Worm (Caenorhabditis elegans) whole organism, early embryonic: ENCODE results near the gene tba-7.

Source experiments
- B0310.2 ChIP-seq: sonication (generic microtip); optimal IDR thresholded peaks from 2 replicates; lab custom pipeline; 2016; ENCODE audit warnings: mild to moderate bottlenecking, missing genetic modification characterization, missing compliant biosample characterization
- aly-1 ChIP-seq: sonication (generic microtip); optimal IDR thresholded peaks from 2 replicates; lab custom pipeline; 2016; ENCODE audit warnings: missing genetic modification characterization, missing compliant biosample characterization
- ama-1 ChIP-seq: fragments of 150-350 bp; optimal IDR thresholded peaks from 2 replicates; lab custom pipeline; 2014
- ceh-36 ChIP-seq: sonication (generic microtip); optimal IDR thresholded peaks from 2 replicates; lab custom pipeline; 2016; ENCODE audit warnings: missing genetic modification characterization, inconsistent platforms, missing compliant biosample characterization
- ets-7 ChIP-seq: sonication (generic microtip); optimal IDR thresholded peaks from 2 replicates; lab custom pipeline; 2016; ENCODE audit warnings: missing genotype, missing genetic modification characterization, missing compliant biosample characterization
- flt-1 ChIP-seq: fragments of 200-800 bp; sonication (Bioruptor generic); IDR thresholded peaks from 2 replicates; pipeline ENCODE4 v1.3.6; 2022; ENCODE audit warnings: missing genetic modification characterization, missing compliant biosample characterization
- hmg-4 ChIP-seq: fragments of 200-800 bp; sonication (Bioruptor generic); optimal IDR thresholded peaks from 2 replicates; lab custom pipeline; 2018; ENCODE audit warnings: mild to moderate bottlenecking, missing genetic modification characterization, missing compliant biosample characterization
- hnd-1 ChIP-seq: sonication (generic microtip); optimal IDR thresholded peaks from 2 replicates; lab custom pipeline; 2016; ENCODE audit warnings: missing genetic modification characterization, missing compliant biosample characterization
- pes-1 ChIP-seq: fragments of 200-800 bp; sonication (Bioruptor generic); IDR thresholded peaks from 2 replicates; pipeline ENCODE4 v1.3.6; 2022; ENCODE audit warnings: missing genetic modification reagents, missing genetic modification characterization, missing compliant biosample characterization
- scrt-1 ChIP-seq: fragments of 200-800 bp; sonication (Bioruptor generic); IDR thresholded peaks from 2 replicates; pipeline ENCODE4 v1.3.6; 2022; ENCODE audit warnings: missing genetic modification characterization, missing compliant biosample characterization
- sea-1 ChIP-seq: fragments of 200-800 bp; sonication (Bioruptor generic); conservative IDR thresholded peaks from 2 replicates; pipeline ENCODE4 v1.3.6; 2022; ENCODE audit warnings: missing genetic modification characterization, missing compliant biosample characterization
- tbx-11 ChIP-seq: fragments of 200-800 bp; sonication (Bioruptor generic); IDR thresholded peaks from 2 replicates; pipeline ENCODE4 v1.3.6; 2022; ENCODE audit warnings: missing genetic modification characterization, missing compliant biosample characterization
- tbx-37 ChIP-seq: fragments of 200-800 bp; sonication (Bioruptor generic); conservative IDR thresholded peaks from 2 replicates; pipeline ENCODE4 v1.3.6; 2022; ENCODE audit warnings: missing genetic modification reagents, missing genetic modification characterization, missing compliant biosample characterization
- tra-4 ChIP-seq: sonication (generic microtip); optimal IDR thresholded peaks from 2 replicates; lab custom pipeline; 2017; ENCODE audit warnings: missing genetic modification characterization, missing compliant biosample characterization

DNA sequence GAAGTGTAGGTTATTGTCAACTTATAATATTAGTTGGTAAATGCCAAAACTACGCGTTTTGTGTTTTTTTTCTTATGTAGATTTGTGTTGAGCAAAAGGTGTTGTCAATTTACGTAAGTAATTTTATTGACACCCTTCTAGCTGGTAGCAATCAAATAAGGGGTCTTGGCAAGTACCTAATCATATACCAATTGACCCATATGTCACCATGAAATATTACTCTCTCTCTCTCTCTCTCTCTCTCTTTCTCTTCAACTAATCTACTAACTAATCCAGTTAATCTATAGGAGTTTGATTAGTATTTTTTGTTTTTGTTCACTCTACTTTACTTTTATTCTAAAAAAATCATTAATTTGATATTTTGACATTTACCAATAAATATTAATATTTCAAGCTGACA, 12.2 kb downstream of the tba-7 start:
- TF ChIP-seq ceh-36 (tag; lab: Kevin White, UChicago): no peak
- TF ChIP-seq aly-1 (tag; lab: Kevin White, UChicago): no peak
- TF ChIP-seq B0310.2 (tag; lab: Kevin White, UChicago): no peak
- TF ChIP-seq sea-1 (GFP tag; lab: Robert Waterston, UW): no peak
- no peak for TF ChIP-seq ama-1 (lab: Kevin White, UChicago)
- no peak for TF ChIP-seq flt-1 (GFP tag; lab: Robert Waterston, UW)
- no peak for TF ChIP-seq scrt-1 (GFP tag; lab: Robert Waterston, UW)
- TF ChIP-seq hnd-1: no peak
- TF ChIP-seq tbx-11 (GFP tag; lab: Robert Waterston, UW): no peak
- TF ChIP-seq tra-4 (tag; lab: Kevin White, UChicago): no peak
- no peak for TF ChIP-seq pes-1 (GFP tag; lab: Robert Waterston, UW)
- TF ChIP-seq tbx-37 (GFP tag; lab: Robert Waterston, UW): no peak
- TF ChIP-seq hmg-4 (GFP tag; lab: Kevin White, UChicago): no peak
- no peak for TF ChIP-seq ets-7 (tag; lab: Kevin White, UChicago)
